Fruit fly (Drosophila melanogaster) whole organism, prepupa: Measurements from ENCODE around the gene CG31139.

Experiments
- CG11294 ChIP-seq: fragments of 200-800 bp; sonication (Bioruptor generic); IDR thresholded peaks from 2 replicates; pipeline ENCODE4 v1.3.6; 2022; ENCODE audit warnings: missing biosample characterization, missing genetic modification characterization
- CG16779 ChIP-seq: fragments of 200-800 bp; sonication (Bioruptor generic); optimal IDR thresholded peaks from 3 replicates; lab custom pipeline; 2017; ENCODE audit warnings: missing biosample characterization, mild to moderate bottlenecking, missing genetic modification characterization
- CG6808 ChIP-seq: fragments of 200-800 bp; sonication (Bioruptor generic); optimal IDR thresholded peaks from 3 replicates; lab custom pipeline; 2017; ENCODE audit warnings: missing biosample characterization, missing genetic modification characterization, mild to moderate bottlenecking, moderate library complexity, missing genetic modification reagents
- CG7368 ChIP-seq: fragments of 200-800 bp; sonication (Bioruptor generic); optimal IDR thresholded peaks from 3 replicates; lab custom pipeline; 2016; ENCODE audit warnings: missing biosample characterization, missing genetic modification characterization
- CG8119 ChIP-seq: fragments of 200-800 bp; sonication (Bioruptor generic); IDR thresholded peaks from 3 replicates; pipeline ENCODE4 v1.3.6; 2022; ENCODE audit warnings: missing biosample characterization, missing genetic modification characterization
- Ets96B ChIP-seq: fragments of 200-800 bp; optimal IDR thresholded peaks from 2 replicates; lab custom pipeline; 2019; ENCODE audit warnings: missing biosample characterization, mild to moderate bottlenecking, missing genetic modification characterization, moderate library complexity
- Gug ChIP-seq: fragments of 200-800 bp; sonication (Bioruptor generic); IDR thresholded peaks from 2 replicates; pipeline ENCODE4 v1.3.6; 2022; ENCODE audit warnings: missing biosample characterization, missing genetic modification characterization
- Hr39 ChIP-seq: fragments of 200-800 bp; sonication (Bioruptor generic); optimal IDR thresholded peaks from 2 replicates; lab custom pipeline; 2016; ENCODE audit warnings: missing biosample characterization, missing genetic modification characterization
- OdsH ChIP-seq: fragments of 200-800 bp; sonication (Bioruptor generic); optimal IDR thresholded peaks from 3 replicates; lab custom pipeline; 2016; ENCODE audit warnings: missing biosample characterization, missing genetic modification characterization
- Sox15 ChIP-seq: fragments of 200-800 bp; sonication (Bioruptor generic); optimal IDR thresholded peaks from 3 replicates; lab custom pipeline; 2016; ENCODE audit warnings: missing biosample characterization, missing genetic modification characterization
- cyc ChIP-seq: fragments of 200-800 bp; sonication (Bioruptor generic); optimal IDR thresholded peaks from 3 replicates; lab custom pipeline; 2016; ENCODE audit warnings: missing biosample characterization, missing genetic modification characterization
- dsx ChIP-seq: fragments of 200-800 bp; optimal IDR thresholded peaks from 3 replicates; lab custom pipeline; 2019; ENCODE audit warnings: missing biosample characterization, mild to moderate bottlenecking, missing genetic modification characterization, moderate library complexity; ENCODE audit not compliant: poor library complexity, severe bottlenecking
- svp ChIP-seq: fragments of 200-800 bp; sonication (Bioruptor generic); peaks from one replicate; lab custom pipeline; 2016; ENCODE audit warnings: missing biosample characterization, missing genetic modification characterization
- vri ChIP-seq: fragments of 200-800 bp; sonication (Bioruptor generic); optimal IDR thresholded peaks from 3 replicates; lab custom pipeline; 2016; ENCODE audit warnings: missing biosample characterization, mild to moderate bottlenecking, missing genetic modification characterization

- TF ChIP-seq dsx (GFP tag; lab: Kevin White, UChicago) (no peak), Hr39 (no peak), Gug (no peak), OdsH (GFP tag; lab: Kevin White, UChicago) (no peak), vri (GFP tag; lab: Kevin White, UChicago) (no peak), Ets96B (tag; lab: Kevin White, UChicago) (no peak), CG11294 (GFP tag; lab: Robert Waterston, UW) (no peak), cyc (GFP tag; lab: Kevin White, UChicago) (no peak), CG8119 (GFP tag; lab: Robert Waterston, UW) (no peak), svp (no peak), CG6808 (no peak), CG16779 (tag; lab: Kevin White, UChicago) (no peak), CG7368 (no peak), Sox15 (GFP tag; lab: Kevin White, UChicago) (no peak)
Observed at dm6 chr3R:22776457-22776856, 27.6 kb upstream of the CG31139 start.
